Fruit fly (Drosophila melanogaster) whole organism, embryonic: ENCODE measurements around the gene CRAT.

Experiments used
- Atf3 ChIP-seq: fragments of 200-800 bp; sonication (Bioruptor generic); optimal IDR thresholded peaks from 3 replicates; lab custom pipeline; 2016; ENCODE audit warnings: missing biosample characterization, missing genetic modification characterization
- CG11696 ChIP-seq: fragments of 200-800 bp; sonication (Bioruptor generic); IDR thresholded peaks from 2 replicates; pipeline ENCODE4 v1.3.6; 2022; ENCODE audit warnings: missing biosample characterization, missing genetic modification characterization
- CG12104 ChIP-seq: fragments of 200-800 bp; sonication (Bioruptor generic); optimal IDR thresholded peaks from 3 replicates; lab custom pipeline; 2016; ENCODE audit warnings: missing biosample characterization, missing genetic modification characterization
- CG1602 ChIP-seq: fragments of 200-800 bp; sonication (Bioruptor generic); optimal IDR thresholded peaks from 3 replicates; lab custom pipeline; 2016; ENCODE audit warnings: missing biosample characterization, missing genetic modification characterization
- CG17359 ChIP-seq: fragments of 200-800 bp; sonication (Bioruptor generic); optimal IDR thresholded peaks from 3 replicates; lab custom pipeline; 2018; ENCODE audit warnings: missing biosample characterization, mild to moderate bottlenecking, missing genetic modification characterization, moderate library complexity
- CG17361 ChIP-seq: fragments of 200-800 bp; sonication (Bioruptor generic); IDR thresholded peaks from 3 replicates; pipeline ENCODE4 v1.3.6; 2022; ENCODE audit warnings: missing biosample characterization, missing genetic modification characterization
- CG2678 ChIP-seq: fragments of 200-800 bp; sonication (Bioruptor generic); optimal IDR thresholded peaks from 3 replicates; lab custom pipeline; 2019; ENCODE audit warnings: missing biosample characterization, mild to moderate bottlenecking, missing genetic modification characterization, moderate library complexity
- CG2889 ChIP-seq: fragments of 200-800 bp; sonication (Bioruptor generic); IDR thresholded peaks from 3 replicates; pipeline ENCODE4 v1.3.6; 2022; ENCODE audit warnings: missing biosample characterization, missing genetic modification characterization
- CG30431 ChIP-seq: fragments of 200-800 bp; sonication (Bioruptor generic); optimal IDR thresholded peaks from 2 replicates; lab custom pipeline; 2017; ENCODE audit warnings: missing biosample characterization, missing genetic modification characterization
- CG32772 ChIP-seq: fragments of 200-800 bp; sonication (Bioruptor generic); IDR thresholded peaks from 2 replicates; pipeline ENCODE4 v1.3.6; 2022; ENCODE audit warnings: missing biosample characterization, missing genetic modification characterization
- CG3726 ChIP-seq: fragments of 200-800 bp; sonication (Bioruptor generic); IDR thresholded peaks from 3 replicates; pipeline ENCODE4, ENCODE4 v1.3.6; 2022; ENCODE audit warnings: missing biosample characterization, missing genetic modification characterization
- CG5245 ChIP-seq: fragments of 200-800 bp; sonication (Bioruptor generic); optimal IDR thresholded peaks from 3 replicates; lab custom pipeline; 2016; ENCODE audit warnings: missing biosample characterization, missing genetic modification characterization
- CG6765 ChIP-seq: fragments of 200-800 bp; sonication (Bioruptor generic); optimal IDR thresholded peaks from 3 replicates; lab custom pipeline; 2017; ENCODE audit warnings: missing biosample characterization, mild to moderate bottlenecking, missing genetic modification characterization
- CG7372 ChIP-seq: fragments of 200-800 bp; sonication (Bioruptor generic); IDR thresholded peaks from 2 replicates; pipeline ENCODE4 v1.3.6; 2022; ENCODE audit warnings: missing biosample characterization, missing genetic modification characterization
- CG7556 ChIP-seq: fragments of 200-800 bp; sonication (Bioruptor generic); optimal IDR thresholded peaks from 2 replicates; lab custom pipeline; 2017; ENCODE audit warnings: missing biosample characterization, mild to moderate bottlenecking, missing genetic modification characterization
- CG7786 ChIP-seq: fragments of 200-800 bp; sonication (Bioruptor generic); optimal IDR thresholded peaks from 2 replicates; lab custom pipeline; 2016; ENCODE audit warnings: missing biosample characterization, missing genetic modification characterization
- CG7839 ChIP-seq: fragments of 200-800 bp; sonication (Bioruptor generic); optimal IDR thresholded peaks from 3 replicates; lab custom pipeline; 2018; ENCODE audit warnings: missing biosample characterization, mild to moderate bottlenecking, missing genetic modification characterization, moderate library complexity
- CG8089 ChIP-seq: fragments of 200-800 bp; sonication (Bioruptor generic); optimal IDR thresholded peaks from 3 replicates; lab custom pipeline; 2016; ENCODE audit warnings: missing biosample characterization, missing genetic modification characterization
- CG8281 ChIP-seq: fragments of 200-800 bp; sonication (Bioruptor generic); optimal IDR thresholded peaks from 2 replicates; lab custom pipeline; 2018; ENCODE audit warnings: missing biosample characterization, mild to moderate bottlenecking, missing genetic modification characterization, moderate library complexity
- CG9437 ChIP-seq: fragments of 200-800 bp; sonication (Bioruptor generic); optimal IDR thresholded peaks from 2 replicates; lab custom pipeline; 2018; ENCODE audit warnings: missing biosample characterization, mild to moderate bottlenecking, missing genetic modification characterization
- CkIIα-i1 ChIP-seq: fragments of 200-800 bp; sonication (Bioruptor generic); IDR thresholded peaks from 2 replicates; pipeline ENCODE4 v1.3.6; 2022; ENCODE audit warnings: missing biosample characterization, missing genetic modification characterization
- D19A ChIP-seq: fragments of 200-800 bp; optimal IDR thresholded peaks from 3 replicates; lab custom pipeline; 2019; ENCODE audit warnings: missing biosample characterization, mild to moderate bottlenecking, missing genetic modification characterization, moderate library complexity
- Dp ChIP-seq: fragments of 200-800 bp; sonication (Bioruptor generic); optimal IDR thresholded peaks from 2 replicates; lab custom pipeline; 2018; ENCODE audit warnings: missing biosample characterization, mild to moderate bottlenecking, missing genetic modification characterization, moderate library complexity
- Drgx ChIP-seq: fragments of 200-800 bp; sonication (Bioruptor generic); IDR thresholded peaks from 2 replicates; pipeline ENCODE4 v1.3.6; 2022; ENCODE audit warnings: missing biosample characterization, missing genetic modification characterization
- E2f2 ChIP-seq: fragments of 200-800 bp; sonication (Bioruptor generic); IDR thresholded peaks from 2 replicates; pipeline ENCODE4 v1.3.6; 2022; ENCODE audit warnings: missing biosample characterization, missing genetic modification characterization
- Elba2 ChIP-seq: fragments of 200-800 bp; sonication (Bioruptor generic); optimal IDR thresholded peaks from 3 replicates; lab custom pipeline; 2016; ENCODE audit warnings: missing biosample characterization, missing genetic modification characterization
- Lpt ChIP-seq: fragments of >200 bp; optimal IDR thresholded peaks from 2 replicates; lab custom pipeline; 2018; ENCODE audit warnings: missing biosample characterization, missing genetic modification characterization
- NK7.1 ChIP-seq: fragments of 200-800 bp; sonication (Bioruptor generic); optimal IDR thresholded peaks from 3 replicates; lab custom pipeline; 2016; ENCODE audit warnings: missing biosample characterization, missing genetic modification characterization
- Pdp1 ChIP-seq, 2 experiments: fragments of 200-800 bp; sonication (Bioruptor generic); optimal IDR thresholded peaks; 3 replicates each; lab custom pipeline; 2016; ENCODE audit warnings: missing biosample characterization in 2 of 2, missing genetic modification characterization in 2 of 2, mild to moderate bottlenecking in 1 of 2, moderate library complexity in 1 of 2
- Ptx1 ChIP-seq: fragments of 200-800 bp; sonication (Bioruptor generic); IDR thresholded peaks from 2 replicates; pipeline ENCODE4 v1.3.6; 2022; ENCODE audit warnings: missing biosample characterization, missing genetic modification characterization
- Sin3A ChIP-seq: fragments of >200 bp; optimal IDR thresholded peaks from 2 replicates; lab custom pipeline; 2018
- chif ChIP-seq, 2 experiments: fragments of 200-800 bp; sonication (Bioruptor generic); optimal IDR thresholded peaks; 3 replicates each; lab custom pipeline; 2016; ENCODE audit warnings: missing biosample characterization in 2 of 2, missing genetic modification characterization in 2 of 2
- chinmo ChIP-seq: fragments of 200-800 bp; sonication (Bioruptor generic); IDR thresholded peaks from 4 replicates; pipeline ENCODE4 v1.3.6; 2022; ENCODE audit warnings: missing biosample characterization, missing genetic modification characterization; ENCODE audit not compliant: partially characterized antibody
- croc ChIP-seq: fragments of 200-800 bp; sonication (Bioruptor generic); conservative IDR thresholded peaks from 3 replicates; pipeline ENCODE4 v1.3.6; 2022; ENCODE audit warnings: missing biosample characterization, missing genetic modification characterization
- crol ChIP-seq: fragments of 200-800 bp; sonication (Bioruptor generic); IDR thresholded peaks from 2 replicates; pipeline ENCODE4 v1.3.6; 2022; ENCODE audit warnings: missing biosample characterization, missing genetic modification characterization
- crp ChIP-seq, 2 experiments: fragments of 200-800 bp; sonication (Bioruptor generic); optimal IDR thresholded peaks; 2 replicates in 1 of 2; 3 replicates in 1 of 2; lab custom pipeline; 2017; ENCODE audit warnings: missing biosample characterization in 2 of 2, missing genetic modification characterization in 2 of 2, mild to moderate bottlenecking in 1 of 2, moderate library complexity in 1 of 2
- ems ChIP-seq: fragments of 200-800 bp; sonication (Bioruptor generic); optimal IDR thresholded peaks from 3 replicates; lab custom pipeline; 2016; ENCODE audit warnings: missing biosample characterization, missing genetic modification characterization
- en ChIP-seq: fragments of 200-800 bp; sonication (Bioruptor generic); optimal IDR thresholded peaks from 2 replicates; lab custom pipeline; 2016; ENCODE audit warnings: missing biosample characterization, missing genetic modification characterization
- eyg ChIP-seq: fragments of 200-800 bp; sonication (Bioruptor generic); optimal IDR thresholded peaks from 3 replicates; lab custom pipeline; 2016; ENCODE audit warnings: missing biosample characterization, missing genetic modification characterization
- fd3F ChIP-seq: fragments of 200-800 bp; sonication (Bioruptor generic); optimal IDR thresholded peaks from 2 replicates; lab custom pipeline; 2018; ENCODE audit warnings: missing biosample characterization, mild to moderate bottlenecking, missing genetic modification characterization, moderate library complexity
- her ChIP-seq: fragments of 200-800 bp; sonication (Bioruptor generic); optimal IDR thresholded peaks from 2 replicates; lab custom pipeline; 2016; ENCODE audit warnings: missing biosample characterization, missing genetic modification characterization
- insv ChIP-seq, 2 experiments: fragments of 200-800 bp; sonication (Bioruptor generic); optimal IDR thresholded peaks; 3 replicates each; lab custom pipeline; 2016 to 2018; ENCODE audit warnings: missing biosample characterization in 2 of 2, missing genetic modification characterization in 2 of 2
- nau ChIP-seq: fragments of 200-800 bp; sonication (Bioruptor generic); optimal IDR thresholded peaks from 3 replicates; lab custom pipeline; 2017; ENCODE audit warnings: missing biosample characterization, mild to moderate bottlenecking, missing genetic modification characterization, missing genetic modification reagents
- pan ChIP-seq, 4 experiments: fragments of >200 bp in 3 of 4; fragments of 200-800 bp in 1 of 4; sonication (Bioruptor generic) in 1 of 4; optimal IDR thresholded peaks in 3 of 4; IDR thresholded peaks in 1 of 4; 2 replicates each; pipeline versions ENCODE4 v1.3.6 to Lab custom; 2017 to 2022; ENCODE audit warnings: missing biosample characterization in 2 of 4, missing genetic modification characterization in 2 of 4, mixed read lengths in 1 of 4
- repo ChIP-seq: fragments of 200-800 bp; sonication (Bioruptor generic); optimal IDR thresholded peaks from 2 replicates; lab custom pipeline; 2016; ENCODE audit warnings: missing biosample characterization, missing genetic modification characterization
- sisA ChIP-seq: fragments of 200-800 bp; sonication (Bioruptor generic); IDR thresholded peaks from 2 replicates; pipeline ENCODE4 v1.3.6; 2022; ENCODE audit warnings: missing biosample characterization, missing genetic modification characterization
- slbo ChIP-seq: fragments of 200-800 bp; sonication (Bioruptor generic); IDR thresholded peaks from 2 replicates; pipeline ENCODE4 v1.3.6; 2022; ENCODE audit warnings: missing biosample characterization, missing genetic modification characterization
- sr ChIP-seq: fragments of 200-800 bp; sonication (Bioruptor generic); IDR thresholded peaks from 3 replicates; pipeline ENCODE4 v1.3.6; 2022; ENCODE audit warnings: missing biosample characterization, missing genetic modification characterization
- tll ChIP-seq, 2 experiments: fragments of 200-800 bp in 1 of 2; fragments of >200 bp in 1 of 2; sonication (Bioruptor generic) in 1 of 2; optimal IDR thresholded peaks; 2 replicates each; lab custom pipeline; 2017 to 2019; ENCODE audit warnings: missing biosample characterization in 2 of 2, missing genetic modification characterization in 2 of 2, mild to moderate bottlenecking in 1 of 2, moderate library complexity in 1 of 2
- ttk ChIP-seq: fragments of 200-800 bp; sonication (Bioruptor generic); IDR thresholded peaks from 2 replicates; pipeline ENCODE4 v2.1.2; 2022; ENCODE audit warnings: missing biosample characterization, missing genetic modification characterization

Gene CRAT

DNA sequence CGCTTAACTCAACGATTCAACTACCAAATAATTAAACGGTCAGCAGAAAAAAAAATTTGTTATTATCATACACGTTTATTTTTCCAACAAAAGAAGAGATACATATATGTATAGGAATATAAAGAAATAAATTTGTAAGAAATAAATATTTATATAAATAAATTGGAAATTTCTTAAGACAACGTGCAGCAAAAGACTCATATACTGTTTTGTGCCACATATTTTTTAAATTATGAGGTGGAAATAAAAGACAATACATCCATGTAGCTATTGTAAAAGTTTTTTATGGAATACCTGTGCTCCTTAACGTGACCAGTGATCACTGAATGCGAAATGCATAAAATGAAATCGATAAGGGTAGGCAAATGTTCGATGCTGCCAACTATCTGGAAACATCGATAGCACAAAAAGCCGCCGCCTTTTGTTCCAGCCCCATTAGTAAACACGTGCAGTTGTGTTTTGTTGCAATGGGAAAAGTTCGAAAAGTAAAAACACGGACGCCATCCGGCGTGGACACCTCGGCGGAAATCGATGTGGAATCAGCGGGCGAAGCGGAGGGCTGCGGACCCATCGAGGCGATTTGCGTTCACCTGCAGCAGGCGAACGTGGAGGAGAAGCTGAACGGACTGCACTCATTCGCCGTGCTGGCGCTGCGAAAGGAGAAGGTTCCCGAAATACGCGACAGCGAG is 7.2 kb downstream of the CRAT start, which contains the start of gene CG10286 (continued):
- TF ChIP-seq sisA (GFP tag; lab: Robert Waterston, UW), result no peak
- TF ChIP-seq Sin3A (lab: Kevin White, UChicago), result peak; percentile 27
- TF ChIP-seq CG5245, result no peak
- TF ChIP-seq CG17361 (GFP tag; lab: Robert Waterston, UW), result no peak; the same call in 1 of the 3 replicates
- TF ChIP-seq Pdp1 (GFP tag; optimal IDR thresholded peaks at IDR 0.05; lab: Kevin White, UChicago), result no peak
- peak; percentile 42 for TF ChIP-seq CG12104
- no peak for TF ChIP-seq CG8281
- TF ChIP-seq NK7.1, result no peak
- no peak for TF ChIP-seq CG2889 (GFP tag; lab: Robert Waterston, UW)
- TF ChIP-seq Drgx (GFP tag; lab: Robert Waterston, UW), result no peak
- no peak for TF ChIP-seq ttk (GFP tag; lab: Robert Waterston, UW)
- no peak for TF ChIP-seq CG3726 (GFP tag; lab: Robert Waterston, UW)
- peak; percentile 53 for TF ChIP-seq CG7839 (tag; lab: Kevin White, UChicago)
- TF ChIP-seq fd3F (GFP tag; lab: Kevin White, UChicago), result no peak
- no peak for TF ChIP-seq crol (GFP tag; lab: Robert Waterston, UW)
- TF ChIP-seq chif (GFP tag; optimal IDR thresholded peaks at IDR 0.05; lab: Kevin White, UChicago), result peak in 1 of 2 experiments; percentile 11
- no peak for TF ChIP-seq Elba2 (GFP tag; lab: Kevin White, UChicago)
- TF ChIP-seq CG7556 (GFP tag; lab: Kevin White, UChicago), result peak; percentile 64
- TF ChIP-seq her (GFP tag; lab: Kevin White, UChicago), result no peak
- TF ChIP-seq tll (GFP tag; optimal IDR thresholded peaks at IDR 0.05; lab: Kevin White, UChicago), result no peak
- no peak for TF ChIP-seq CG11696
- TF ChIP-seq D19A (tag; lab: Kevin White, UChicago), result no peak
- TF ChIP-seq CG7372 (GFP tag; lab: Robert Waterston, UW), result no peak
- no peak for TF ChIP-seq CG30431 (GFP tag; lab: Kevin White, UChicago)
- no peak for TF ChIP-seq sr
- TF ChIP-seq Ptx1 (GFP tag; lab: Robert Waterston, UW), result 0 out of 2 replicates have a peak, but pooled peaks have one; percentile 5
- no peak for TF ChIP-seq CG1602 (GFP tag; lab: Kevin White, UChicago)
- no peak for TF ChIP-seq pan (optimal IDR thresholded peaks at IDR 0.05; lab: Kevin White, UChicago)
- TF ChIP-seq pan (GFP tag; optimal IDR thresholded peaks at IDR 0.05 in 1 of 2, IDR thresholded peaks at IDR 0.05 in 1 of 2), result no peak
- peak; percentile 77; the same call in 1 of the 4 replicates for TF ChIP-seq chinmo (GFP tag; lab: Robert Waterston, UW)
- no peak for TF ChIP-seq Lpt (GFP tag; lab: Kevin White, UChicago)
- no peak for TF ChIP-seq ems (GFP tag; lab: Kevin White, UChicago)
- no peak for TF ChIP-seq CG7786 (GFP tag; lab: Kevin White, UChicago)
- TF ChIP-seq CG2678, result no peak
- TF ChIP-seq CG32772 (GFP tag; lab: Robert Waterston, UW), result no peak
- peak; percentile 22 for TF ChIP-seq Dp (GFP tag; lab: Kevin White, UChicago)
- TF ChIP-seq nau (GFP tag; lab: Kevin White, UChicago), result no peak
- no peak for TF ChIP-seq CG8089
- no peak for TF ChIP-seq eyg (GFP tag; lab: Kevin White, UChicago)
- TF ChIP-seq insv (GFP tag; optimal IDR thresholded peaks at IDR 0.05; lab: Kevin White, UChicago), result no peak
- no peak for TF ChIP-seq en
- TF ChIP-seq croc, result no peak
- TF ChIP-seq CG17359 (tag; lab: Kevin White, UChicago), result peak; percentile 19
- TF ChIP-seq Atf3 (GFP tag; lab: Kevin White, UChicago), result no peak
- TF ChIP-seq repo (GFP tag; lab: Kevin White, UChicago), result peak; percentile 26
- TF ChIP-seq CkIIα-i1 (GFP tag; lab: Robert Waterston, UW), result no peak
- no peak for TF ChIP-seq E2f2 (GFP tag; lab: Robert Waterston, UW)
- no peak for TF ChIP-seq CG6765 (GFP tag; lab: Kevin White, UChicago)
- no peak for TF ChIP-seq crp (GFP tag; optimal IDR thresholded peaks at IDR 0.05; lab: Kevin White, UChicago)
- peak; percentile 39 for TF ChIP-seq CG9437 (GFP tag; lab: Kevin White, UChicago)
- TF ChIP-seq slbo (GFP tag; lab: Robert Waterston, UW), result peak; percentile 52; the same call in 1 of the 2 replicates
